Fruit fly (Drosophila melanogaster) whole organism, embryonic: ENCODE data around the gene mst.
A peak's percentile ranks its signal among the peaks of the same experiment; 100 is the strongest.

Experiments
- Abd-B ChIP-seq: fragments of 200-800 bp; sonication (Bioruptor generic); optimal IDR thresholded peaks from 2 replicates; lab custom pipeline; 2018; ENCODE audit warnings: missing biosample characterization, mild to moderate bottlenecking, missing genetic modification characterization, moderate library complexity
- Atf3 ChIP-seq: fragments of 200-800 bp; sonication (Bioruptor generic); optimal IDR thresholded peaks from 3 replicates; lab custom pipeline; 2016; ENCODE audit warnings: missing biosample characterization, missing genetic modification characterization
- CG1024 ChIP-seq: fragments of 200-800 bp; sonication (Bioruptor generic); IDR thresholded peaks from 2 replicates; pipeline ENCODE4 v1.3.6; 2022; ENCODE audit warnings: missing biosample characterization, missing genetic modification characterization
- CG11504 ChIP-seq: fragments of 200-800 bp; sonication (Bioruptor generic); optimal IDR thresholded peaks from 3 replicates; lab custom pipeline; 2019; ENCODE audit warnings: missing biosample characterization, mild to moderate bottlenecking, missing genetic modification characterization, moderate library complexity
- CG11560 ChIP-seq: fragments of 200-800 bp; sonication (Bioruptor generic); IDR thresholded peaks from 3 replicates; pipeline ENCODE4 v1.3.6; 2022; ENCODE audit warnings: missing biosample characterization, missing genetic modification characterization
- CG11695 ChIP-seq: fragments of 200-800 bp; sonication (Bioruptor generic); IDR thresholded peaks from 3 replicates; pipeline ENCODE4 v1.3.6; 2022; ENCODE audit warnings: missing biosample characterization, missing genetic modification characterization
- CG12942 ChIP-seq: fragments of 200-800 bp; sonication (Bioruptor generic); optimal IDR thresholded peaks from 3 replicates; lab custom pipeline; 2016; ENCODE audit warnings: missing biosample characterization, missing genetic modification characterization
- CG1602 ChIP-seq: fragments of 200-800 bp; sonication (Bioruptor generic); optimal IDR thresholded peaks from 3 replicates; lab custom pipeline; 2016; ENCODE audit warnings: missing biosample characterization, missing genetic modification characterization
- CG17328 ChIP-seq: fragments of 200-800 bp; sonication (Bioruptor generic); IDR thresholded peaks from 2 replicates; pipeline ENCODE4 v1.3.6; 2022; ENCODE audit warnings: missing biosample characterization, missing genetic modification characterization
- CG17612 ChIP-seq: fragments of 200-800 bp; sonication (Bioruptor generic); IDR thresholded peaks from 2 replicates; pipeline ENCODE4 v1.3.6; 2022; ENCODE audit warnings: missing biosample characterization, missing genetic modification characterization
- CG17802 ChIP-seq: fragments of 200-800 bp; sonication (Bioruptor generic); optimal IDR thresholded peaks from 2 replicates; lab custom pipeline; 2018; ENCODE audit warnings: missing biosample characterization, mild to moderate bottlenecking, missing genetic modification characterization, moderate library complexity
- CG2120 ChIP-seq: fragments of 200-800 bp; sonication (Bioruptor generic); optimal IDR thresholded peaks from 3 replicates; lab custom pipeline; 2016; ENCODE audit warnings: missing biosample characterization, missing genetic modification characterization
- CG32532 ChIP-seq: fragments of 200-800 bp; sonication (Bioruptor generic); IDR thresholded peaks from 2 replicates; pipeline ENCODE4 v1.3.6; 2022; ENCODE audit warnings: missing biosample characterization, missing genetic modification characterization
- CG34224 ChIP-seq: fragments of 200-800 bp; sonication (Bioruptor generic); IDR thresholded peaks from 3 replicates; pipeline ENCODE4 v1.3.6; 2022; ENCODE audit warnings: missing biosample characterization, missing genetic modification characterization; ENCODE audit not compliant: partially characterized antibody
- CG34422 ChIP-seq: fragments of 200-800 bp; sonication (Bioruptor generic); IDR thresholded peaks from 3 replicates; pipeline ENCODE4 v1.3.6; 2022; ENCODE audit warnings: missing biosample characterization, missing genetic modification characterization
- CG4328 ChIP-seq: fragments of 200-800 bp; sonication (Bioruptor generic); optimal IDR thresholded peaks from 3 replicates; lab custom pipeline; 2017; ENCODE audit warnings: missing biosample characterization, missing genetic modification reagents, missing genetic modification characterization
- CG6813 ChIP-seq: fragments of 200-800 bp; sonication (Bioruptor generic); optimal IDR thresholded peaks from 2 replicates; lab custom pipeline; 2017; ENCODE audit warnings: missing biosample characterization, missing genetic modification characterization, mild to moderate bottlenecking, moderate library complexity, missing genetic modification reagents
- CG7987 ChIP-seq: fragments of 200-800 bp; sonication (Bioruptor generic); optimal IDR thresholded peaks from 2 replicates; lab custom pipeline; 2018; ENCODE audit warnings: missing biosample characterization, mild to moderate bottlenecking, missing genetic modification characterization, moderate library complexity
- CG8089 ChIP-seq: fragments of 200-800 bp; sonication (Bioruptor generic); optimal IDR thresholded peaks from 3 replicates; lab custom pipeline; 2016; ENCODE audit warnings: missing biosample characterization, missing genetic modification characterization
- CG8359 ChIP-seq: fragments of 200-800 bp; sonication (Bioruptor generic); optimal IDR thresholded peaks from 2 replicates; lab custom pipeline; 2017; ENCODE audit warnings: missing biosample characterization, mild to moderate bottlenecking, missing genetic modification characterization, borderline replicate concordance
- CG9727 ChIP-seq: fragments of 200-800 bp; sonication (Bioruptor generic); optimal IDR thresholded peaks from 3 replicates; lab custom pipeline; 2017; ENCODE audit warnings: missing biosample characterization, mild to moderate bottlenecking, missing genetic modification characterization
- CkIIα-i1 ChIP-seq: fragments of 200-800 bp; sonication (Bioruptor generic); IDR thresholded peaks from 2 replicates; pipeline ENCODE4 v1.3.6; 2022; ENCODE audit warnings: missing biosample characterization, missing genetic modification characterization
- D ChIP-seq, 2 experiments: fragments of 200-800 bp in 1 of 2; fragments of >200 bp in 1 of 2; sonication (Bioruptor generic) in 1 of 2; optimal IDR thresholded peaks; 2 replicates in 1 of 2; 3 replicates in 1 of 2; lab custom pipeline; 2017; ENCODE audit warnings: mild to moderate bottlenecking in 1 of 2, missing biosample characterization in 1 of 2, missing genetic modification characterization in 1 of 2, missing genetic modification reagents in 1 of 2
- D19B ChIP-seq: fragments of 200-800 bp; sonication (Bioruptor generic); optimal IDR thresholded peaks from 2 replicates; lab custom pipeline; 2017; ENCODE audit warnings: missing biosample characterization, mild to moderate bottlenecking, missing genetic modification characterization
- Elba2 ChIP-seq: fragments of 200-800 bp; sonication (Bioruptor generic); optimal IDR thresholded peaks from 3 replicates; lab custom pipeline; 2016; ENCODE audit warnings: missing biosample characterization, missing genetic modification characterization
- Gsc ChIP-seq: fragments of 200-800 bp; sonication (Bioruptor generic); IDR thresholded peaks from 2 replicates; pipeline ENCODE4 v1.3.6; 2022; ENCODE audit warnings: missing biosample characterization, missing genetic modification characterization
- Hand ChIP-seq: fragments of 200-800 bp; sonication (Bioruptor generic); optimal IDR thresholded peaks from 2 replicates; lab custom pipeline; 2017; ENCODE audit warnings: mild to moderate bottlenecking, missing biosample characterization, missing genetic modification reagents, missing genetic modification characterization
- Hr3 ChIP-seq: fragments of 200-800 bp; sonication (Bioruptor generic); optimal IDR thresholded peaks from 3 replicates; lab custom pipeline; 2016; ENCODE audit warnings: missing biosample characterization, missing genetic modification characterization
- Lim3 ChIP-seq: fragments of 200-800 bp; sonication (Bioruptor generic); IDR thresholded peaks from 2 replicates; pipeline ENCODE4 v1.3.6; 2022; ENCODE audit warnings: missing biosample characterization, missing genetic modification characterization
- NC2β ChIP-seq: fragments of 200-800 bp; sonication (Bioruptor generic); optimal IDR thresholded peaks from 2 replicates; lab custom pipeline; 2016; ENCODE audit warnings: missing biosample characterization, missing genetic modification characterization
- Six4 ChIP-seq: fragments of 200-800 bp; sonication (Bioruptor generic); optimal IDR thresholded peaks from 2 replicates; lab custom pipeline; 2016; ENCODE audit warnings: missing biosample characterization, missing genetic modification characterization
- Stat92E ChIP-seq, 3 experiments: fragments of >200 bp in 2 of 3; fragments of 200-800 bp in 1 of 3; sonication (Bioruptor generic) in 1 of 3; optimal IDR thresholded peaks; 2 replicates each; lab custom pipeline; 2017 to 2019; ENCODE audit warnings: missing biosample characterization in 3 of 3, missing genetic modification characterization in 3 of 3, mild to moderate bottlenecking in 1 of 3, moderate library complexity in 1 of 3
- Usf ChIP-seq: fragments of 200-800 bp; sonication (Bioruptor generic); optimal IDR thresholded peaks from 2 replicates; lab custom pipeline; 2017; ENCODE audit warnings: missing genotype, missing biosample characterization, missing genetic modification characterization
- btn ChIP-seq: fragments of 200-800 bp; sonication (Bioruptor generic); optimal IDR thresholded peaks from 2 replicates; lab custom pipeline; 2016; ENCODE audit warnings: missing biosample characterization, missing genetic modification characterization
- cato ChIP-seq: fragments of 200-800 bp; sonication (Bioruptor generic); optimal IDR thresholded peaks from 2 replicates; lab custom pipeline; 2016; ENCODE audit warnings: missing biosample characterization, missing genetic modification characterization, borderline replicate concordance
- ems ChIP-seq: fragments of 200-800 bp; sonication (Bioruptor generic); optimal IDR thresholded peaks from 3 replicates; lab custom pipeline; 2016; ENCODE audit warnings: missing biosample characterization, missing genetic modification characterization
- fd96Cb ChIP-seq: fragments of 200-800 bp; sonication (Bioruptor generic); optimal IDR thresholded peaks from 2 replicates; lab custom pipeline; 2018; ENCODE audit warnings: missing biosample characterization, mild to moderate bottlenecking, missing genetic modification characterization, moderate library complexity
- fru ChIP-seq: fragments of >200 bp; optimal IDR thresholded peaks from 2 replicates; lab custom pipeline; 2017
- gem ChIP-seq: fragments of 200-800 bp; sonication (Bioruptor generic); optimal IDR thresholded peaks from 2 replicates; lab custom pipeline; 2019; ENCODE audit warnings: missing biosample characterization, mild to moderate bottlenecking, missing genetic modification characterization, moderate library complexity
- gsb ChIP-seq: fragments of 200-800 bp; sonication (Bioruptor generic); IDR thresholded peaks from 2 replicates; pipeline ENCODE4 v1.3.6; 2022; ENCODE audit warnings: missing biosample characterization, missing genetic modification characterization
- gt ChIP-seq: fragments of 200-800 bp; sonication (Bioruptor generic); IDR thresholded peaks from 2 replicates; pipeline ENCODE4 v1.3.6; 2022; ENCODE audit warnings: missing biosample characterization, missing genetic modification characterization
- hbn ChIP-seq: fragments of 200-800 bp; sonication (Bioruptor generic); IDR thresholded peaks from 2 replicates; pipeline ENCODE4 v1.3.6; 2022; ENCODE audit warnings: missing biosample characterization, missing genetic modification characterization; ENCODE audit not compliant: partially characterized antibody
- jing ChIP-seq: fragments of 200-800 bp; sonication (Bioruptor generic); optimal IDR thresholded peaks from 2 replicates; lab custom pipeline; 2018; ENCODE audit warnings: missing biosample characterization, mild to moderate bottlenecking, missing genetic modification characterization
- org-1 ChIP-seq: fragments of 200-800 bp; sonication (Bioruptor generic); optimal IDR thresholded peaks from 2 replicates; lab custom pipeline; 2017; ENCODE audit warnings: missing biosample characterization, missing genetic modification characterization
- phol ChIP-seq: fragments of 200-800 bp; sonication (Bioruptor generic); optimal IDR thresholded peaks from 3 replicates; lab custom pipeline; 2018; ENCODE audit warnings: missing biosample characterization, mild to moderate bottlenecking, missing genetic modification characterization, moderate library complexity
- pzg ChIP-seq: fragments of 200-800 bp; sonication (Bioruptor generic); optimal IDR thresholded peaks from 3 replicates; lab custom pipeline; 2018; ENCODE audit warnings: missing biosample characterization, mild to moderate bottlenecking, missing genetic modification characterization, moderate library complexity
- run ChIP-seq: fragments of 200-800 bp; sonication (Bioruptor generic); optimal IDR thresholded peaks from 3 replicates; lab custom pipeline; 2018; ENCODE audit warnings: missing biosample characterization, mild to moderate bottlenecking, missing genetic modification characterization
- sim ChIP-seq: fragments of 200-800 bp; sonication (Bioruptor generic); IDR thresholded peaks from 2 replicates; pipeline ENCODE4 v1.3.6; 2022; ENCODE audit warnings: missing biosample characterization, missing genetic modification characterization
- tio ChIP-seq: fragments of 200-800 bp; sonication (Bioruptor generic); optimal IDR thresholded peaks from 2 replicates; lab custom pipeline; 2017; ENCODE audit warnings: missing biosample characterization, missing genetic modification characterization, inconsistent platforms
- yki ChIP-seq: fragments of >200 bp; optimal IDR thresholded peaks from 3 replicates; lab custom pipeline; 2018

mst gene

dm6 chrX:21339476-21339931 is 49.3 kb upstream of the mst start, which contains the start of the genes tty and fliI (continued):
- TF ChIP-seq CG2120 (GFP tag; lab: Kevin White, UChicago) (peak; percentile 92), Abd-B (GFP tag; lab: Kevin White, UChicago) (peak; percentile 89), CG34224 (GFP tag; lab: Robert Waterston, UW) (no peak), fru (lab: Kevin White, UChicago) (no peak), fd96Cb (tag; lab: Kevin White, UChicago) (peak; percentile 71), gt (GFP tag; lab: Robert Waterston, UW) (peak; percentile 67), CG8089 (GFP tag; lab: Kevin White, UChicago) (peak; percentile 68), NC2β (GFP tag; lab: Kevin White, UChicago) (peak; percentile 74), Gsc (peak; percentile 80), yki (lab: Kevin White, UChicago) (no peak), gsb (GFP tag; lab: Robert Waterston, UW) (peak; percentile 75), CG34422 (GFP tag; lab: Robert Waterston, UW) (peak; percentile 94), CG9727 (peak; percentile 79), CG8359 (GFP tag; lab: Kevin White, UChicago) (peak; percentile 26), CG11695 (GFP tag; lab: Robert Waterston, UW) (peak; percentile 88), CG1024 (peak; percentile 72), run (peak; percentile 20), Six4 (GFP tag; lab: Kevin White, UChicago) (peak; percentile 39), CG11504 (tag; lab: Kevin White, UChicago) (no peak), cato (GFP tag; lab: Kevin White, UChicago) (peak; percentile 42), hbn (0 out of 2 replicates have a peak, but pooled peaks have one; percentile 17), CG11560 (tag; lab: Robert Waterston, UW) (peak; percentile 75; the same call in 2 of the 3 replicates), CG1602 (GFP tag; lab: Kevin White, UChicago) (peak; percentile 80), CG17802 (tag; lab: Kevin White, UChicago) (peak; percentile 48), gem (tag; lab: Kevin White, UChicago) (peak; percentile 83), CG12942 (GFP tag; lab: Kevin White, UChicago) (peak; percentile 81), Atf3 (GFP tag; lab: Kevin White, UChicago) (peak; percentile 76), CG7987 (GFP tag; lab: Kevin White, UChicago) (peak; percentile 69), pzg (GFP tag; lab: Kevin White, UChicago) (peak; percentile 89), Lim3 (peak; percentile 46; the same call in 1 of the 2 replicates), jing (GFP tag; lab: Kevin White, UChicago) (peak; percentile 56), CkIIα-i1 (0 out of 2 replicates have a peak, but pooled peaks have one; percentile 25), CG6813 (GFP tag; lab: Kevin White, UChicago) (peak; percentile 41), CG32532 (GFP tag; lab: Robert Waterston, UW) (peak; percentile 92), D19B (GFP tag; lab: Kevin White, UChicago) (peak; percentile 66), ems (GFP tag; lab: Kevin White, UChicago) (peak; percentile 80), Usf (GFP tag; lab: Kevin White, UChicago) (peak; percentile 27), Hr3 (peak; percentile 77), Hand (GFP tag; lab: Kevin White, UChicago) (peak; percentile 30), CG17612 (GFP tag; lab: Robert Waterston, UW) (peak; percentile 64; the same call in 1 of the 2 replicates), CG4328 (GFP tag; lab: Kevin White, UChicago) (no peak), D (optimal IDR thresholded peaks at IDR 0.05; lab: Kevin White, UChicago) (no peak), D (GFP tag; optimal IDR thresholded peaks at IDR 0.05; lab: Kevin White, UChicago) (peak; percentile 48), tio (GFP tag; lab: Kevin White, UChicago) (no peak), sim (GFP tag; lab: Robert Waterston, UW) (peak; percentile 59; the same call in 1 of the 2 replicates), Elba2 (GFP tag; lab: Kevin White, UChicago) (no peak), phol (peak; percentile 78), btn (peak; percentile 67), Stat92E (GFP tag; optimal IDR thresholded peaks at IDR 0.05; lab: Kevin White, UChicago) (peak in 1 of 3 experiments; percentile 43), org-1 (peak; percentile 54), CG17328 (GFP tag; lab: Robert Waterston, UW) (peak; percentile 88)
